Worm (Caenorhabditis elegans) whole organism, late embryonic: ENCODE measurements around the gene F54A3.6.

Experiments
- F13H6.1 ChIP-seq: sonication (generic microtip); optimal IDR thresholded peaks from 2 replicates; lab custom pipeline; 2016; ENCODE audit warnings: missing genetic modification characterization, missing compliant biosample characterization
- K02D7.2 ChIP-seq: sonication (generic microtip); optimal IDR thresholded peaks from 2 replicates; lab custom pipeline; 2017; ENCODE audit warnings: mild to moderate bottlenecking, missing genetic modification characterization, missing compliant biosample characterization
- T23F11.4 ChIP-seq: fragments of 200-800 bp; sonication (Bioruptor generic); optimal IDR thresholded peaks from 2 replicates; lab custom pipeline; 2018; ENCODE audit warnings: mild to moderate bottlenecking, missing genetic modification characterization, missing compliant biosample characterization
- ceh-18 ChIP-seq: sonication (generic microtip); optimal IDR thresholded peaks from 2 replicates; lab custom pipeline; 2016; ENCODE audit warnings: missing genetic modification characterization, missing compliant biosample characterization
- ceh-2 ChIP-seq: sonication (generic microtip); optimal IDR thresholded peaks from 2 replicates; lab custom pipeline; 2016; ENCODE audit warnings: missing genotype, missing genetic modification characterization, missing compliant biosample characterization
- ceh-24 ChIP-seq: sonication (generic microtip); optimal IDR thresholded peaks from 2 replicates; lab custom pipeline; 2016; ENCODE audit warnings: mild to moderate bottlenecking, missing genetic modification characterization, missing compliant biosample characterization
- ceh-30 ChIP-seq: fragments of 150-350 bp; optimal IDR thresholded peaks from 2 replicates; lab custom pipeline; 2014; ENCODE audit warnings: missing biosample characterization, missing genetic modification characterization
- ceh-6 ChIP-seq: fragments of 200-800 bp; sonication (Bioruptor generic); optimal IDR thresholded peaks from 2 replicates; lab custom pipeline; 2018; ENCODE audit warnings: mild to moderate bottlenecking, missing genetic modification characterization, missing compliant biosample characterization
- che-1 ChIP-seq: sonication (generic microtip); optimal IDR thresholded peaks from 2 replicates; lab custom pipeline; 2016; ENCODE audit warnings: mild to moderate bottlenecking, missing genetic modification characterization, missing compliant biosample characterization
- dve-1 ChIP-seq: sonication (generic microtip); optimal IDR thresholded peaks from 2 replicates; lab custom pipeline; 2017; ENCODE audit warnings: antibody characterized with exemption, mild to moderate bottlenecking, missing genetic modification characterization, missing compliant biosample characterization
- elt-2 ChIP-seq: sonication (generic microtip); optimal IDR thresholded peaks from 2 replicates; lab custom pipeline; 2016; ENCODE audit warnings: missing genetic modification reagents, missing genetic modification characterization, missing compliant biosample characterization
- eyg-1 ChIP-seq: sonication (generic microtip); optimal IDR thresholded peaks from 2 replicates; lab custom pipeline; 2016; ENCODE audit warnings: missing genotype, missing genetic modification characterization, missing compliant biosample characterization
- fkh-10 ChIP-seq: fragments of 150-350 bp; optimal IDR thresholded peaks from 2 replicates; lab custom pipeline; 2014; ENCODE audit warnings: missing biosample characterization, missing genetic modification reagents, missing genetic modification characterization
- fkh-6 ChIP-seq: sonication (generic microtip); optimal IDR thresholded peaks from 2 replicates; lab custom pipeline; 2016; ENCODE audit warnings: missing genetic modification characterization, missing compliant biosample characterization
- hlh-13 ChIP-seq: fragments of 200-800 bp; sonication (Bioruptor generic); optimal IDR thresholded peaks from 2 replicates; lab custom pipeline; 2018; ENCODE audit warnings: mild to moderate bottlenecking, missing genetic modification characterization, missing compliant biosample characterization
- hlh-8 ChIP-seq: sonication (generic microtip); optimal IDR thresholded peaks from 2 replicates; lab custom pipeline; 2016; ENCODE audit warnings: missing genotype, missing genetic modification characterization, missing compliant biosample characterization
- lim-6 ChIP-seq: sonication (generic microtip); optimal IDR thresholded peaks from 2 replicates; lab custom pipeline; 2016; ENCODE audit warnings: missing genetic modification characterization, missing compliant biosample characterization
- madf-2 ChIP-seq: sonication (generic microtip); optimal IDR thresholded peaks from 2 replicates; lab custom pipeline; 2017; ENCODE audit warnings: missing genetic modification characterization, missing compliant biosample characterization
- mec-3 ChIP-seq: sonication (generic microtip); optimal IDR thresholded peaks from 2 replicates; lab custom pipeline; 2016; ENCODE audit warnings: borderline replicate concordance, missing genetic modification characterization, missing compliant biosample characterization
- nfya-1 ChIP-seq: sonication (generic microtip); optimal IDR thresholded peaks from 2 replicates; lab custom pipeline; 2017; ENCODE audit warnings: missing genetic modification characterization, mild to moderate bottlenecking, missing compliant biosample characterization, antibody characterized with exemption, moderate library complexity
- nhr-11 ChIP-seq: fragments of 150-350 bp; optimal IDR thresholded peaks from 2 replicates; lab custom pipeline; 2014; ENCODE audit warnings: missing biosample characterization, missing genetic modification characterization
- pag-3 ChIP-seq: sonication (generic microtip); optimal IDR thresholded peaks from 2 replicates; lab custom pipeline; 2016; ENCODE audit warnings: missing compliant biosample characterization, missing genetic modification characterization, borderline replicate concordance
- pat-9 ChIP-seq: fragments of 200-800 bp; sonication (Bioruptor generic); optimal IDR thresholded peaks from 2 replicates; lab custom pipeline; 2018; ENCODE audit warnings: mild to moderate bottlenecking, missing genetic modification characterization, moderate library complexity, missing compliant biosample characterization
- pha-2 ChIP-seq: sonication (generic microtip); optimal IDR thresholded peaks from 2 replicates; lab custom pipeline; 2017; ENCODE audit warnings: mild to moderate bottlenecking, missing genetic modification characterization, missing compliant biosample characterization
- pros-1 ChIP-seq: fragments of 150-350 bp; optimal IDR thresholded peaks from 2 replicates; lab custom pipeline; 2014; ENCODE audit warnings: missing biosample characterization, missing genetic modification reagents, missing genetic modification characterization
- sdc-2 ChIP-seq: sonication (generic microtip); optimal IDR thresholded peaks from 2 replicates; lab custom pipeline; 2016; ENCODE audit warnings: missing genotype, missing genetic modification characterization, missing compliant biosample characterization
- syd-9 ChIP-seq: sonication (generic microtip); optimal IDR thresholded peaks from 2 replicates; lab custom pipeline; 2016; ENCODE audit warnings: mild to moderate bottlenecking, missing genetic modification characterization, moderate library complexity, missing compliant biosample characterization
- tbx-2 ChIP-seq: sonication (generic microtip); optimal IDR thresholded peaks from 2 replicates; lab custom pipeline; 2016; ENCODE audit warnings: missing genetic modification characterization, missing compliant biosample characterization
- tbx-7 ChIP-seq: sonication (generic microtip); optimal IDR thresholded peaks from 2 replicates; lab custom pipeline; 2016; ENCODE audit warnings: missing genotype, missing genetic modification characterization, missing compliant biosample characterization
- ttx-3 ChIP-seq: sonication (generic microtip); optimal IDR thresholded peaks from 2 replicates; lab custom pipeline; 2016; ENCODE audit warnings: missing genetic modification reagents, missing genetic modification characterization, missing compliant biosample characterization
- unc-3 ChIP-seq, 2 experiments: fragments of 200-800 bp in 1 of 2; sonication (Bioruptor generic) in 1 of 2; sonication (generic microtip) in 1 of 2; conservative IDR thresholded peaks in 1 of 2; optimal IDR thresholded peaks in 1 of 2; 2 replicates each; pipeline versions ENCODE4 v1.3.6 to Lab custom; 2016 to 2022; ENCODE audit warnings: missing compliant biosample characterization in 2 of 2, missing genetic modification characterization in 2 of 2, missing genetic modification reagents in 1 of 2
- unc-42 ChIP-seq: sonication (generic microtip); optimal IDR thresholded peaks from 2 replicates; lab custom pipeline; 2016; ENCODE audit warnings: missing genotype, missing genetic modification characterization, missing compliant biosample characterization
- zip-5 ChIP-seq: sonication (generic microtip); optimal IDR thresholded peaks from 2 replicates; lab custom pipeline; 2016; ENCODE audit warnings: missing genetic modification characterization, missing compliant biosample characterization
- ztf-16 ChIP-seq: sonication (generic microtip); optimal IDR thresholded peaks from 2 replicates; lab custom pipeline; 2017; ENCODE audit warnings: missing genetic modification characterization, missing compliant biosample characterization

The F54A3.6 gene

DNA sequence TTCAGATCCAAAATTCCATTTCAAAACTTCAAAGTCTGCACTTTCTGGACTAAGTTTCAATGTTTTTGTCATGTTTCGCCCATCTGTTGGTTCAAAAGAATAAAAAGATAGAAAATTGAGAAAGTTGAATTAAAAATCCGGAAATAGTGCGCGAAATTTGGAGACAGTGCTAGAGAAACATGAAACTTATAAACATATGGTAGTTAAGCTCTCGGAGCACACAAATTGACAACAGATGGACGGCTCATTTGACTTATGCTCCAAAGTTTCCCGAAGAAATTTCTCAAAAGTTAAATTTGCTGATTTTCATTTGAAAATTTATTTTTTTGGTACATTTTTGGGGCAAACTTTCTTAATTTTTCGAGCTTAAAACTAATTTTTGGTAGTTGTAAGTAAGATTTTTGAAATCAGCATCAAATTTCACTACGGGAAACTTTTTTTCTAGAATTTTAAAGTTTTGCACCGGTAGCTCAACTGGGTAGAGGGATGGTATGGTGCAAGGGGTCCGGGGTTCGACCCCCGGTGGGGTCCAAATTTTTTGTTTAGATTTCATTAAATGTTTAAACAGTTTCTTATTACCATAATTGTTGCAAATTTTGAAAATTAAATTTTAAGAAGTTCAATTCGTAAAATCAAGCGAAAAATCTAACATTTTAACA, 26.1 kb downstream of the F54A3.6 start:
- TF ChIP-seq hlh-8 (tag; lab: Kevin White, UChicago) (peak; percentile 70), pros-1 (tag; lab: Kevin White, UChicago) (no peak), tbx-2 (tag; lab: Kevin White, UChicago) (no peak), K02D7.2 (no peak), sdc-2 (tag; lab: Kevin White, UChicago) (no peak), fkh-10 (GFP tag; lab: Kevin White, UChicago) (no peak), ceh-24 (tag; lab: Kevin White, UChicago) (no peak), dve-1 (tag; lab: Kevin White, UChicago) (no peak)

DNA sequence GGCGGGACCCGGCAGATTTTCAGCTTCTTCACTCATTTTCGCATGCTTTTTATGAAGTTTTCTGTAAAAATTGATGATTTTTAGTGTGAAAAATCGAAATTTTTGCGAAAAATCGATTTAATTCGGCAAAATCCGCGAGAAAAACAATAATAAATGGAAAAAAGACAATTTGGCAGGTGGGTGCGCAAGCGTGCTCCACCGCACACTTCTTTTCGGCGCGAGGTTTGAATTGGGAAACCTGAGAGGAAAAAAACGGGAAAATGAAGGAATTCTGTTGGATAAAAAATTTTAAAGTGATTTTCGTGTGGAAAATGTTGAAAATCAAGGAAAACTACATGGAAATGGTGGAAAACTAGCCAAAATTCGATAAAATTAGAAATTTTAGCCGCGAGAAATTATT, 28.2 kb downstream of the F54A3.6 start, which contains the start of gene Y59C2A.2:
Gene Y59C2A.2, minus strand, starts transcription at position 61 of the 400 bp plus-strand sequence.
- TF ChIP-seq eyg-1 (tag; lab: Kevin White, UChicago) = no peak
- TF ChIP-seq unc-42 (tag; lab: Kevin White, UChicago) = peak; percentile 0
- no peak for TF ChIP-seq K02D7.2
- no peak for TF ChIP-seq elt-2 (tag; lab: Kevin White, UChicago)
- TF ChIP-seq nhr-11 (tag; lab: Kevin White, UChicago) = no peak
- TF ChIP-seq zip-5 (tag; lab: Kevin White, UChicago) = no peak

- TF ChIP-seq lim-6 (tag; lab: Kevin White, UChicago) = no peak
- no peak for TF ChIP-seq ceh-30
- no peak for TF ChIP-seq ztf-16 (tag; lab: Kevin White, UChicago)
- no peak for TF ChIP-seq T23F11.4
- no peak for TF ChIP-seq hlh-13 (GFP tag; lab: Kevin White, UChicago)
- TF ChIP-seq ceh-2 (tag; lab: Kevin White, UChicago) = no peak
- TF ChIP-seq nfya-1 (tag; lab: Kevin White, UChicago) = no peak
- no peak for TF ChIP-seq pros-1 (tag; lab: Kevin White, UChicago)
- no peak for TF ChIP-seq che-1 (tag; lab: Kevin White, UChicago)
- TF ChIP-seq zip-5 (tag; lab: Kevin White, UChicago) = no peak
- no peak for TF ChIP-seq ceh-6
- no peak for TF ChIP-seq F13H6.1
- no peak for TF ChIP-seq mec-3 (tag; lab: Kevin White, UChicago)
- no peak for TF ChIP-seq pha-2 (tag; lab: Kevin White, UChicago)
- TF ChIP-seq ceh-18 = no peak
- no peak for TF ChIP-seq fkh-6 (tag; lab: Kevin White, UChicago)
- TF ChIP-seq syd-9 = no peak
- no peak for TF ChIP-seq ttx-3 (tag; lab: Kevin White, UChicago)
- TF ChIP-seq pag-3 (tag; lab: Kevin White, UChicago) = no peak
Observed at ce11 chrII:2202147-2202546, 30.1 kb downstream of the F54A3.6 start.

DNA sequence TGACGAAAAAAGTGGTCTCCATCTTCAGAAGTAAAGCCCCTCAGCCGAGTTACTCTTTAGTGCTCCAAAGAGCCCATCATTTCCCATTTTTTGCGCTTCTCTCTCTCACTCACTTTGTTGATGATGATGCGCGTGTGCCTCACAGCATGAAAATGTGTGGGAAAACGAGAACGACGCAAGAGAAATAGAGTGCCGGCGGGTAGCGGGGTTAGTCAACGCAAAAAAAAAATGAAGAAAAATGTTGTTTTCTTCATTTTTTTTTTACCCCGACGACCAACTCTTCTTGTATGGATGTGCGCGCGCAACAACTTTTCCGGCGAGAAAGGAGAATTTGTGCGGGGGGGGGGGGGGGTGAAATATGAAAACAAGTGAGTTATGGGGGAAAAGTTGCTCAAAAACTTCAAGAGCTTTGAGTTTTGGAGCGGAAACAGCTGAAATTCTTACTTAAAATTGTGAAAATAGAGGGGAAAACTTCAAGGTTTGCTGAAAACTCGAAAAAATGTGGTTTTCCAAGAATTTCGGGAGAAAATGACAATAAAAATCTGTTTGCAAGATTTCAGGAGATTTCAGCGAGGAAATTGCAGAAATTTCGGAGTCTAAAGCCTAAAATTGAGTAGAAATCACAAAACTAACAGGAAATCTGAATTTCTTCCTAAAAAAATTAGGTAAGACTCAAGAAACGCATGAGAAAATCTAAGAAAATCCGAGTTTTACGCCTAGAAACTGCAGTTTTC, 34.5 kb downstream of the F54A3.6 start, which contains the start of gene C33C12.1:
Gene C33C12.1, plus strand, starts transcription at position 684 of the 734 bp plus-strand sequence.
- no peak for TF ChIP-seq pat-9 (tag; lab: Kevin White, UChicago)
- peak; percentile 50 for TF ChIP-seq unc-42 (tag; lab: Kevin White, UChicago)

- TF ChIP-seq pros-1 (tag; lab: Kevin White, UChicago) (no peak), pha-2 (tag; lab: Kevin White, UChicago) (no peak), madf-2 (tag; lab: Kevin White, UChicago) (no peak), unc-3 (GFP tag; conservative IDR thresholded peaks at IDR 0.05; lab: Robert Waterston, UW) (no peak), unc-3 (tag; optimal IDR thresholded peaks at IDR 0.05; lab: Kevin White, UChicago) (no peak), tbx-7 (tag; lab: Kevin White, UChicago) (no peak), ceh-2 (tag; lab: Kevin White, UChicago) (no peak)
- TF ChIP-seq, all 69 proteins: peak for 0
Observed at ce11 chrII:2196742-2197141, 35.5 kb downstream of the F54A3.6 start.
